Fruit fly (Drosophila melanogaster) Kc167 (cell line): ENCODE results near the gene Arfip.

Source experiments
- Myc ChIP-seq: fragments of >200 bp; optimal IDR thresholded peaks from 2 replicates; lab custom pipeline; 2017; ENCODE audit warnings: missing external identifiers
- h ChIP-seq: fragments of >200 bp; optimal IDR thresholded peaks from 3 replicates; lab custom pipeline; 2018; ENCODE audit warnings: missing external identifiers
- insv ChIP-seq: fragments of >200 bp; optimal IDR thresholded peaks from 3 replicates; lab custom pipeline; 2018; ENCODE audit warnings: missing external identifiers
- psq ChIP-seq: fragments of >200 bp; optimal IDR thresholded peaks from 2 replicates; lab custom pipeline; 2017; ENCODE audit warnings: missing external identifiers
- ttk ChIP-seq: sonication (Bioruptor generic); optimal IDR thresholded peaks from 2 replicates; lab custom pipeline; 2017; ENCODE audit warnings: missing external identifiers

DNA sequence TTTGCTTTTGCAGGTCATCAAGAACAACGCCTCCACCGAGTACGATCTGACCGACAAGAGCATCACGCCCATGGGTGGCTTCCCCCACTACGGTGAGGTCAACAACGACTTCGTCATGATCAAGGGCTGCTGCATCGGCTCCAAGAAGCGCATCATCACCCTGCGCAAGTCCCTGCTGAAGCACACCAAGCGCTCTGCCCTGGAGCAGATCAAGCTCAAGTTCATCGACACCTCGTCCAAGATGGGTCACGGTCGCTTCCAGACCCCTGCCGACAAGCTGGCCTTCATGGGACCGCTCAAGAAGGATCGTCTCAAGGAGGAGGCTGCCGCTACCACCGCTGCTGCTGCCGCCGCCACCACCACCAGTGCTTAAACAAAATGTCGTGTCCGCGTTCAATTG is 10.3 kb downstream of the Arfip start:
- TF ChIP-seq ttk (lab: Kevin White, UChicago) (no peak), psq (lab: Kevin White, UChicago) (no peak), insv (lab: Kevin White, UChicago) (no peak), Myc (lab: Kevin White, UChicago) (no peak), h (lab: Kevin White, UChicago) (no peak)
